Worm (Caenorhabditis elegans): ENCODE measurements around the gene twk-28.

Gene twk-28

DNA sequence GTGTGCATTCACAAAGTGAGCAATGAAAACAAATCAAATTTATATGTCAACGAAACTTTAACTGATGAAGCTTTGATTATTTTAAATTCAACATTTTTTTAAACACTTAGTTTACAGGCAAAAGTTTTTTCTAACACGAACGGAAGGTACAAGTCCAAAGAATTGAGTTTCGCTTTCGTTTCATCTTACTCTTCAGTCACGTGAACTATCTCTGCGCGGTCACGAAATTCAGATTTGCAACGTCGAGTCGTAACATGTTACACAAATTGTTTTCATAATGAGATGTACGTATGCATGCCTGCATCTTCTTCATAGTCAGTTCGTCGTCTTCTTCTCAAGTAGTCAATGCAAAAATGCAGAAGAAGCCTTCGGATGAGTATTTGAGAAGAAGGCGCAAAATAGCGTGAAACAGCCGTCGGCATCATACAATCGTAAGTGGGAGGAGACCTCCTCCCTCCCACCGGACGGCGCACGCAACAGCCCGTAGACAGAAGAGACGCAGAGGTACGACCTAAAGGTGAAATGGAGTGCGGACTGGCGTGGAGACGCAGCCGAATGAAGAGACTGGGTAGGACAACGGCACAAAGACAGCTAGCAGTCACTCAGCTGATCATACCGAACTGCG lies 13.7 kb downstream of the twk-28 start, which contains the start of gene coel-1 (continued):
- TF ChIP-seq hmg-1.1 (GFP tag; IDR thresholded peaks at IDR 0.05) (peak; percentile 72), lin-15B (tag; optimal IDR thresholded peaks at IDR 0.05) (no peak), ceh-82 (tag; optimal IDR thresholded peaks at IDR 0.05) (no peak), attf-4 (tag; optimal IDR thresholded peaks at IDR 0.05) (no peak), mdl-1 (tag; optimal IDR thresholded peaks at IDR 0.05) (peak; percentile 45 to 65), ceh-20 (GFP tag; IDR thresholded peaks at IDR 0.05) (no peak), ama-1 (optimal IDR thresholded peaks at IDR 0.05) (no peak), set-16 (GFP tag; IDR thresholded peaks at IDR 0.05) (peak; percentile 78), F10B5.3 (tag; optimal IDR thresholded peaks at IDR 0.05) (no peak), mdt-29 (GFP tag; IDR thresholded peaks at IDR 0.05) (no peak), lin-29 (GFP tag; IDR thresholded peaks at IDR 0.05) (no peak), F44E2.7 (GFP tag; IDR thresholded peaks at IDR 0.05) (no peak)

DNA sequence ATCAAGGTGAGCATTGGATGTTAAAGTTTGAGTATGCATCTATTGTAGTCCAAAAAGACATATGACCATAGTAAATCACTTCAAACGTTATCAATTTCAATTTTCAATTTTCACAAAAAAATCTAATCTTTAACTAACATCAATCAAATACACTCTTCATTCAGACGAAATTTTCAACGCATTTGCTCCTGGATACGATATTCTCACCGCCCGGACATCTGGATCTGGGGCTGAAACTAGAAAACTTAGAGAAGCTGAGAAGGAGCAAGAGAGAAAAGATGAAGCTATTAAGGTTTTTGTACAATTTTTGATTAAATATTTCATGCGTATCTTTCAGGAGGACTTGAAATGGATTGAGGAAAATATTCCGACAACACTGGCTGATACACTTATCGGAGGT lies 15.3 kb downstream of the twk-28 start:
- TF ChIP-seq vab-7 (GFP tag; IDR thresholded peaks at IDR 0.05) = no peak
- TF ChIP-seq unc-62 (GFP tag; optimal IDR thresholded peaks at IDR 0.05 in 1 of 2) = peak in 1 of 2 experiments; percentile 90
- TF ChIP-seq unc-62 (tag; optimal IDR thresholded peaks at IDR 0.05) = no peak
- TF ChIP-seq sdz-12 (GFP tag; optimal IDR thresholded peaks at IDR 0.05) = no peak

DNA sequence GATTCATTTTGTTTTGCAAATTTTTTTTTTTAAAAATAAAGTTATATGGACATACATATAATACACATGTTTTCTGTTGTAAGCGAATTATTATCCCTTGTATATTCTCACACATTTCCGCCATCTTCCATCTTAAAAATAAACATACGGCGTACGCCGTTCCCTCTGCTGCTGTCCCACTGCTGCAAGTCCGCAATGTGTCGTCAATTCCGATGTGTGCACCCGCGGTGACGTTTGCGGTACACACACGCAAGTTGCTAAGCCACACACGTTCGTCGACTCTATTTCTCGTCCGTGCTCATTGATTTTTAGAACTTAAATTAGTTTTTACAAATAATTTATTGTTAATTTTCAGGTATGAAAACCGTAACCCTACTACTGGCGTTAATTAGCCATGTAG lies 18.8 kb downstream of the twk-28 start, which contains the start of gene C52B9.4:
Gene C52B9.4 (plus strand): TSS at position 356 of the 400 bp plus-strand sequence.
- no peak for TF ChIP-seq Y48G9A.11 (GFP tag; IDR thresholded peaks at IDR 0.05)
- TF ChIP-seq lin-39 (tag; optimal IDR thresholded peaks at IDR 0.05) = no peak
- no peak for TF ChIP-seq ZK546.5 (tag; optimal IDR thresholded peaks at IDR 0.05)
- peak; percentile 59 for TF ChIP-seq mes-2 (tag; optimal IDR thresholded peaks at IDR 0.05; ENCODE audit: poor library complexity, severe bottlenecking)
- TF ChIP-seq sdz-12 (GFP tag; optimal IDR thresholded peaks at IDR 0.05) = no peak
- peak in 1 of 2 experiments; percentile 27 for TF ChIP-seq hif-1 (tag; optimal IDR thresholded peaks at IDR 0.05)
- no peak for TF ChIP-seq zfp-2 (tag; optimal IDR thresholded peaks at IDR 0.05)
- TF ChIP-seq hlh-11 (tag; optimal IDR thresholded peaks at IDR 0.05) = peak; percentile 58
- TF ChIP-seq mdl-1 (tag; optimal IDR thresholded peaks at IDR 0.05) = no peak
- TF ChIP-seq zfp-3 (GFP tag; conservative IDR thresholded peaks at IDR 0.05) = no peak
- no peak for TF ChIP-seq F37D6.2 (tag; optimal IDR thresholded peaks at IDR 0.05)
- peak; percentile 76 for TF ChIP-seq hmg-1.1 (GFP tag; IDR thresholded peaks at IDR 0.05)
- TF ChIP-seq nhr-111 (GFP tag; optimal IDR thresholded peaks at IDR 0.05) = no peak
- TF ChIP-seq R02D3.7 (tag; optimal IDR thresholded peaks at IDR 0.05) = no peak
- TF ChIP-seq ztf-11 (tag; optimal IDR thresholded peaks at IDR 0.05) = no peak
- no peak for TF ChIP-seq pha-4 (GFP tag; IDR thresholded peaks at IDR 0.05)
- TF ChIP-seq pha-4 (tag; optimal IDR thresholded peaks at IDR 0.05) = no peak
- TF ChIP-seq rbr-2 (tag; optimal IDR thresholded peaks at IDR 0.05) = peak; percentile 45
- no peak for TF ChIP-seq jun-1 (tag; optimal IDR thresholded peaks at IDR 0.05)
- no peak for TF ChIP-seq cey-2 (tag; optimal IDR thresholded peaks at IDR 0.05; ENCODE audit: borderline replicate concordance, insufficient read depth)
- no peak for TF ChIP-seq nhr-77 (tag; optimal IDR thresholded peaks at IDR 0.05)
- TF ChIP-seq aha-1 (tag) = peak; percentile 68
- no peak for TF ChIP-seq unc-130 (GFP tag; optimal IDR thresholded peaks at IDR 0.05)
- TF ChIP-seq mep-1 (tag; optimal IDR thresholded peaks at IDR 0.05) = peak; percentile 32
- TF ChIP-seq F26F4.8 (GFP tag; conservative IDR thresholded peaks at IDR 0.05) = no peak
- TF ChIP-seq dpl-1 (GFP tag; optimal IDR thresholded peaks at IDR 0.05) = peak; percentile 15
- TF ChIP-seq nhr-25 (tag; optimal IDR thresholded peaks at IDR 0.05; ENCODE audit: borderline replicate concordance, insufficient read depth) = no peak
- no peak for TF ChIP-seq snpc-1.2 (GFP tag; IDR thresholded peaks at IDR 0.05)
- no peak for TF ChIP-seq unc-62 (GFP tag; optimal IDR thresholded peaks at IDR 0.05 in 1 of 2)
- TF ChIP-seq unc-62 (tag; optimal IDR thresholded peaks at IDR 0.05) = no peak
- peak; percentile 60 for TF ChIP-seq dmd-6 (GFP tag; IDR thresholded peaks at IDR 0.05)
- no peak for TF ChIP-seq attf-4 (tag; optimal IDR thresholded peaks at IDR 0.05)
- TF ChIP-seq dmd-9 (GFP tag; IDR thresholded peaks at IDR 0.05) = no peak
- TF ChIP-seq nhr-102 (tag; optimal IDR thresholded peaks at IDR 0.05) = no peak
- TF ChIP-seq ztf-7 (tag; optimal IDR thresholded peaks at IDR 0.05) = peak; percentile 11
- peak; percentile 85 for TF ChIP-seq nhr-48 (tag; optimal IDR thresholded peaks at IDR 0.05)
- no peak for TF ChIP-seq duxl-1 (tag; optimal IDR thresholded peaks at IDR 0.05; ENCODE audit: poor library complexity)
